Fruit fly (Drosophila melanogaster) whole organism, prepupa: ENCODE data around the gene Gr28a.

Experiments
- Blimp-1 ChIP-seq: fragments of 200-800 bp; sonication (Bioruptor generic); optimal IDR thresholded peaks from 3 replicates; lab custom pipeline; 2017; ENCODE audit warnings: missing biosample characterization, missing genetic modification characterization, mild to moderate bottlenecking, moderate library complexity, missing genetic modification reagents
- CG3919 ChIP-seq: fragments of 200-800 bp; sonication (Bioruptor generic); optimal IDR thresholded peaks from 3 replicates; lab custom pipeline; 2016; ENCODE audit warnings: missing biosample characterization, missing genetic modification characterization
- CG6276 ChIP-seq: fragments of 200-800 bp; sonication (Bioruptor generic); optimal IDR thresholded peaks from 2 replicates; lab custom pipeline; 2017; ENCODE audit warnings: missing biosample characterization, mild to moderate bottlenecking, missing genetic modification characterization
- Eip93F ChIP-seq: fragments of 200-800 bp; sonication (Bioruptor generic); optimal IDR thresholded peaks from 2 replicates; lab custom pipeline; 2016; ENCODE audit warnings: missing biosample characterization, mild to moderate bottlenecking, missing genetic modification characterization
- Ets96B ChIP-seq: fragments of 200-800 bp; optimal IDR thresholded peaks from 2 replicates; lab custom pipeline; 2019; ENCODE audit warnings: missing biosample characterization, mild to moderate bottlenecking, missing genetic modification characterization, moderate library complexity
- Hr38 ChIP-seq: sonication (Bioruptor generic); optimal IDR thresholded peaks from 2 replicates; lab custom pipeline; 2016; ENCODE audit warnings: missing biosample characterization, missing genetic modification characterization
- Lpt ChIP-seq: fragments of 200-800 bp; sonication (Bioruptor generic); optimal IDR thresholded peaks from 3 replicates; lab custom pipeline; 2016; ENCODE audit warnings: missing biosample characterization, missing genetic modification characterization
- OdsH ChIP-seq: fragments of 200-800 bp; sonication (Bioruptor generic); optimal IDR thresholded peaks from 3 replicates; lab custom pipeline; 2016; ENCODE audit warnings: missing biosample characterization, missing genetic modification characterization
- Sox102F ChIP-seq: fragments of 200-800 bp; sonication (Bioruptor generic); optimal IDR thresholded peaks from 2 replicates; lab custom pipeline; 2016; ENCODE audit warnings: missing biosample characterization, mild to moderate bottlenecking, missing genetic modification characterization
- acj6 ChIP-seq: fragments of 200-800 bp; sonication (Bioruptor generic); optimal IDR thresholded peaks from 3 replicates; lab custom pipeline; 2016; ENCODE audit warnings: missing biosample characterization, missing genetic modification characterization
- dsx ChIP-seq: fragments of 200-800 bp; optimal IDR thresholded peaks from 3 replicates; lab custom pipeline; 2019; ENCODE audit warnings: missing biosample characterization, mild to moderate bottlenecking, missing genetic modification characterization, moderate library complexity; ENCODE audit not compliant: poor library complexity, severe bottlenecking

dm6 chr2L:7474404-7474803 is 20.4 kb upstream of the Gr28a start, which contains the start of gene CG6441:
- TF ChIP-seq CG3919 (GFP tag; lab: Kevin White, UChicago) (no peak), Sox102F (GFP tag; lab: Kevin White, UChicago) (no peak), CG6276 (no peak), acj6 (GFP tag; lab: Kevin White, UChicago) (no peak), OdsH (GFP tag; lab: Kevin White, UChicago) (no peak), Hr38 (no peak), Lpt (GFP tag; lab: Kevin White, UChicago) (no peak), Eip93F (GFP tag; lab: Kevin White, UChicago) (no peak), dsx (GFP tag; lab: Kevin White, UChicago) (no peak), Ets96B (tag; lab: Kevin White, UChicago) (no peak), Blimp-1 (no peak)
